Fruit fly (Drosophila melanogaster): ENCODE data around the gene gammaSnap2.

dm6 chr3R:10070817-10071216 lies 50.4 kb downstream of the gammaSnap2 start, which contains the start of gene nerfin-2:
- TF ChIP-seq rn (GFP tag; IDR thresholded peaks at IDR 0.05) (no peak), D1 (tag; optimal IDR thresholded peaks at IDR 0.05) (no peak), CG12605 (GFP tag; IDR thresholded peaks at IDR 0.05) (no peak), EcR (GFP tag; optimal IDR thresholded peaks at IDR 0.05) (no peak), CG13204 (GFP tag; optimal IDR thresholded peaks at IDR 0.05) (no peak), CG10348 (GFP tag; IDR thresholded peaks at IDR 0.05) (no peak), CG4496 (GFP tag; IDR thresholded peaks at IDR 0.05) (no peak), CG8301 (tag; optimal IDR thresholded peaks at IDR 0.05) (no peak), Ets98B (GFP tag; IDR thresholded peaks at IDR 0.05) (no peak)
